Worm (Caenorhabditis elegans): ENCODE results near the gene srx-3.

srx-3 gene

ce11 chrV:8983604-8984003 is 21.7 kb upstream of the srx-3 start, which contains the start of gene str-86:
str-86 (minus strand) TSS chrV:8983704.
- TF ChIP-seq B0336.3 (GFP tag; IDR thresholded peaks at IDR 0.05) (no peak), rcor-1 (GFP tag; IDR thresholded peaks at IDR 0.05) (no peak), aptf-3 (GFP tag; IDR thresholded peaks at IDR 0.05) (no peak), lin-26 (GFP tag; IDR thresholded peaks at IDR 0.05) (no peak), rec-8 (tag; optimal IDR thresholded peaks at IDR 0.05) (no peak), snpc-1.3 (tag; optimal IDR thresholded peaks at IDR 0.05; ENCODE audit: insufficient read depth) (no peak), ztf-18 (tag; optimal IDR thresholded peaks at IDR 0.05) (no peak), nhr-80 (tag; optimal IDR thresholded peaks at IDR 0.05) (no peak), C06A6.2 (GFP tag; conservative IDR thresholded peaks at IDR 0.05) (no peak), egrh-3 (GFP tag; IDR thresholded peaks at IDR 0.05) (no peak), bed-1 (GFP tag; IDR thresholded peaks at IDR 0.05) (no peak), Y67H2A.10 (GFP tag; conservative IDR thresholded peaks at IDR 0.05) (no peak), unc-62 (GFP tag; optimal IDR thresholded peaks at IDR 0.05) (no peak), F49E8.2 (tag; optimal IDR thresholded peaks at IDR 0.05; ENCODE audit: insufficient read depth) (no peak), repo-1 (tag; optimal IDR thresholded peaks at IDR 0.05) (no peak), ceh-40 (GFP tag; IDR thresholded peaks at IDR 0.05) (no peak), die-1 (tag; optimal IDR thresholded peaks at IDR 0.05) (no peak)

ce11 chrV:8984783-8985182 is 20.6 kb upstream of the srx-3 start:
- TF ChIP-seq Y56A3A.18 (GFP tag; IDR thresholded peaks at IDR 0.05) = no peak
- TF ChIP-seq Y53F4B.3 (GFP tag; IDR thresholded peaks at IDR 0.05) = no peak
- no peak for TF ChIP-seq egrh-3 (GFP tag; IDR thresholded peaks at IDR 0.05)
- TF ChIP-seq madf-10 (tag; optimal IDR thresholded peaks at IDR 0.05) = no peak
- no peak for TF ChIP-seq Y53G8AR.9 (GFP tag; conservative IDR thresholded peaks at IDR 0.05)
- no peak for TF ChIP-seq hlh-12 (tag; optimal IDR thresholded peaks at IDR 0.05)
- TF ChIP-seq tbx-9 (tag; optimal IDR thresholded peaks at IDR 0.05; ENCODE audit: borderline replicate concordance) = no peak
- TF ChIP-seq F22D6.2 (tag; optimal IDR thresholded peaks at IDR 0.05) = no peak
- no peak for TF ChIP-seq efl-1 (GFP tag; optimal IDR thresholded peaks at IDR 0.05)
- no peak for TF ChIP-seq ztf-22 (GFP tag; optimal IDR thresholded peaks at IDR 0.05)
- TF ChIP-seq F57C9.4 (tag; optimal IDR thresholded peaks at IDR 0.05) = no peak

ce11 chrV:8985740-8986139 is 19.6 kb upstream of the srx-3 start, which contains the start of gene str-85:
str-85 (minus strand) TSS chrV:8985840.
- TF ChIP-seq snpc-1.3 (tag; optimal IDR thresholded peaks at IDR 0.05; ENCODE audit: insufficient read depth) = no peak
- no peak for TF ChIP-seq lin-54 (GFP tag; optimal IDR thresholded peaks at IDR 0.05)
- no peak for TF ChIP-seq nhr-80 (tag; optimal IDR thresholded peaks at IDR 0.05)
- TF ChIP-seq xnd-1 (tag; optimal IDR thresholded peaks at IDR 0.05) = no peak
- TF ChIP-seq dpff-1 (tag; optimal IDR thresholded peaks at IDR 0.05) = no peak
- TF ChIP-seq him-1 (tag; optimal IDR thresholded peaks at IDR 0.05) = no peak
- TF ChIP-seq athp-1 (tag; optimal IDR thresholded peaks at IDR 0.05) = no peak
- TF ChIP-seq lsl-1 (GFP tag; optimal IDR thresholded peaks at IDR 0.05) = no peak
- TF ChIP-seq atf-7 (tag; optimal IDR thresholded peaks at IDR 0.05) = no peak
- TF ChIP-seq Y53F4B.3 (GFP tag; IDR thresholded peaks at IDR 0.05) = no peak
- no peak for TF ChIP-seq die-1 (tag; optimal IDR thresholded peaks at IDR 0.05)
- TF ChIP-seq cebp-1 (GFP tag; IDR thresholded peaks at IDR 0.05) = no peak
- no peak for TF ChIP-seq cebp-1 (tag; optimal IDR thresholded peaks at IDR 0.05)
- no peak for TF ChIP-seq Y95B8A.8 (GFP tag; IDR thresholded peaks at IDR 0.05)
- TF ChIP-seq nhr-120 (GFP tag; IDR thresholded peaks at IDR 0.05) = no peak
- TF ChIP-seq ama-1 (optimal IDR thresholded peaks at IDR 0.05) = no peak
- TF ChIP-seq ama-1 (GFP tag; optimal IDR thresholded peaks at IDR 0.05) = no peak
- TF ChIP-seq sptf-2 (GFP tag; optimal IDR thresholded peaks at IDR 0.05) = no peak
- TF ChIP-seq Y79H2A.3 (GFP tag; conservative IDR thresholded peaks at IDR 0.05) = no peak
